Worm (Caenorhabditis elegans) whole organism, late embryonic: Measurements from ENCODE around the gene F21H7.5.

Experiments used
- Y22D7AL.16 ChIP-seq: sonication (generic microtip); optimal IDR thresholded peaks from 2 replicates; lab custom pipeline; 2016; ENCODE audit warnings: missing genetic modification characterization, missing compliant biosample characterization
- ahr-1 ChIP-seq: sonication (generic microtip); optimal IDR thresholded peaks from 2 replicates; lab custom pipeline; 2016; ENCODE audit warnings: missing genetic modification characterization, missing compliant biosample characterization
- ama-1 ChIP-seq: fragments of 150-350 bp; optimal IDR thresholded peaks from 2 replicates; lab custom pipeline; 2014
- ceh-14 ChIP-seq: sonication (generic microtip); optimal IDR thresholded peaks from 2 replicates; lab custom pipeline; 2016; ENCODE audit warnings: missing genotype, missing genetic modification characterization, missing compliant biosample characterization
- ceh-19 ChIP-seq: fragments of 200-800 bp; sonication (Bioruptor generic); optimal IDR thresholded peaks from 2 replicates; lab custom pipeline; 2018; ENCODE audit warnings: mild to moderate bottlenecking, missing genetic modification characterization, missing compliant biosample characterization
- ceh-22 ChIP-seq: sonication (generic microtip); optimal IDR thresholded peaks from 2 replicates; lab custom pipeline; 2017; ENCODE audit warnings: missing biosample characterization, missing genetic modification characterization
- ceh-30 ChIP-seq: fragments of 150-350 bp; optimal IDR thresholded peaks from 2 replicates; lab custom pipeline; 2014; ENCODE audit warnings: missing biosample characterization, missing genetic modification characterization
- ceh-31 ChIP-seq: sonication (generic microtip); optimal IDR thresholded peaks from 2 replicates; lab custom pipeline; 2016; ENCODE audit warnings: missing genetic modification characterization, missing compliant biosample characterization
- ceh-34 ChIP-seq: sonication (generic microtip); optimal IDR thresholded peaks from 2 replicates; lab custom pipeline; 2016; ENCODE audit warnings: mild to moderate bottlenecking, missing genetic modification characterization, missing compliant biosample characterization
- ceh-48 ChIP-seq: sonication (generic microtip); optimal IDR thresholded peaks from 2 replicates; lab custom pipeline; 2016; ENCODE audit warnings: missing genetic modification characterization, inconsistent platforms, missing compliant biosample characterization
- ceh-6 ChIP-seq: fragments of 200-800 bp; sonication (Bioruptor generic); optimal IDR thresholded peaks from 2 replicates; lab custom pipeline; 2018; ENCODE audit warnings: mild to moderate bottlenecking, missing genetic modification characterization, missing compliant biosample characterization
- ceh-9 ChIP-seq: sonication (generic microtip); optimal IDR thresholded peaks from 2 replicates; lab custom pipeline; 2016; ENCODE audit warnings: mild to moderate bottlenecking, missing genetic modification characterization, inconsistent platforms, missing compliant biosample characterization
- che-1 ChIP-seq: sonication (generic microtip); optimal IDR thresholded peaks from 2 replicates; lab custom pipeline; 2016; ENCODE audit warnings: mild to moderate bottlenecking, missing genetic modification characterization, missing compliant biosample characterization
- dmd-4 ChIP-seq: sonication (generic microtip); optimal IDR thresholded peaks from 2 replicates; lab custom pipeline; 2016; ENCODE audit warnings: borderline replicate concordance, missing genetic modification characterization, missing compliant biosample characterization
- elt-4 ChIP-seq: sonication (generic microtip); optimal IDR thresholded peaks from 2 replicates; lab custom pipeline; 2016; ENCODE audit warnings: missing genetic modification characterization, missing compliant biosample characterization
- ets-4 ChIP-seq: sonication (generic microtip); optimal IDR thresholded peaks from 2 replicates; lab custom pipeline; 2016; ENCODE audit warnings: missing genetic modification characterization, missing compliant biosample characterization
- eyg-1 ChIP-seq: sonication (generic microtip); optimal IDR thresholded peaks from 2 replicates; lab custom pipeline; 2016; ENCODE audit warnings: missing genotype, missing genetic modification characterization, missing compliant biosample characterization
- fkh-6 ChIP-seq: sonication (generic microtip); optimal IDR thresholded peaks from 2 replicates; lab custom pipeline; 2016; ENCODE audit warnings: missing genetic modification characterization, missing compliant biosample characterization
- hlh-30 ChIP-seq: sonication (generic microtip); optimal IDR thresholded peaks from 2 replicates; lab custom pipeline; 2017; ENCODE audit warnings: antibody characterized with exemption, missing genetic modification characterization, missing compliant biosample characterization; ENCODE audit not compliant: insufficient read depth
- lim-6 ChIP-seq: sonication (generic microtip); optimal IDR thresholded peaks from 2 replicates; lab custom pipeline; 2016; ENCODE audit warnings: missing genetic modification characterization, missing compliant biosample characterization
- nfya-1 ChIP-seq: sonication (generic microtip); optimal IDR thresholded peaks from 2 replicates; lab custom pipeline; 2017; ENCODE audit warnings: missing genetic modification characterization, mild to moderate bottlenecking, missing compliant biosample characterization, antibody characterized with exemption, moderate library complexity
- nhr-232 ChIP-seq: sonication (generic microtip); optimal IDR thresholded peaks from 2 replicates; lab custom pipeline; 2016; ENCODE audit warnings: missing genetic modification characterization, missing compliant biosample characterization
- npax-4 ChIP-seq: sonication (generic microtip); optimal IDR thresholded peaks from 2 replicates; lab custom pipeline; 2016; ENCODE audit warnings: missing genetic modification characterization, missing compliant biosample characterization
- odd-2 ChIP-seq: sonication (generic microtip); optimal IDR thresholded peaks from 2 replicates; lab custom pipeline; 2017; ENCODE audit warnings: antibody characterized with exemption, mild to moderate bottlenecking, missing genetic modification characterization, missing compliant biosample characterization
- pag-3 ChIP-seq: sonication (generic microtip); optimal IDR thresholded peaks from 2 replicates; lab custom pipeline; 2016; ENCODE audit warnings: missing compliant biosample characterization, missing genetic modification characterization, borderline replicate concordance
- pat-9 ChIP-seq: fragments of 200-800 bp; sonication (Bioruptor generic); optimal IDR thresholded peaks from 2 replicates; lab custom pipeline; 2018; ENCODE audit warnings: mild to moderate bottlenecking, missing genetic modification characterization, moderate library complexity, missing compliant biosample characterization
- pha-2 ChIP-seq: sonication (generic microtip); optimal IDR thresholded peaks from 2 replicates; lab custom pipeline; 2017; ENCODE audit warnings: mild to moderate bottlenecking, missing genetic modification characterization, missing compliant biosample characterization
- pha-4 ChIP-seq: fragments of 150-350 bp; optimal IDR thresholded peaks from 2 replicates; lab custom pipeline; 2018; ENCODE audit warnings: missing biosample characterization, missing genetic modification reagents, missing genetic modification characterization
- pqm-1 ChIP-seq: sonication (generic microtip); optimal IDR thresholded peaks from 2 replicates; lab custom pipeline; 2016; ENCODE audit warnings: missing genetic modification characterization, missing compliant biosample characterization
- pros-1 ChIP-seq: fragments of 150-350 bp; optimal IDR thresholded peaks from 2 replicates; lab custom pipeline; 2014; ENCODE audit warnings: missing biosample characterization, missing genetic modification reagents, missing genetic modification characterization
- ref-2 ChIP-seq: sonication (generic microtip); optimal IDR thresholded peaks from 2 replicates; lab custom pipeline; 2016; ENCODE audit warnings: missing genetic modification characterization, missing compliant biosample characterization
- sdc-2 ChIP-seq: sonication (generic microtip); optimal IDR thresholded peaks from 2 replicates; lab custom pipeline; 2016; ENCODE audit warnings: missing genotype, missing genetic modification characterization, missing compliant biosample characterization
- sox-2 ChIP-seq: fragments of 200-800 bp; sonication (Bioruptor generic); IDR thresholded peaks from 2 replicates; pipeline ENCODE4 v1.3.6; 2022; ENCODE audit warnings: missing genetic modification reagents, missing genetic modification characterization, missing compliant biosample characterization
- sox-4 ChIP-seq: sonication (generic microtip); optimal IDR thresholded peaks from 2 replicates; lab custom pipeline; 2017; ENCODE audit warnings: mild to moderate bottlenecking, missing genetic modification characterization, inconsistent platforms, missing compliant biosample characterization
- tbx-2 ChIP-seq: sonication (generic microtip); optimal IDR thresholded peaks from 2 replicates; lab custom pipeline; 2016; ENCODE audit warnings: missing genetic modification characterization, missing compliant biosample characterization
- tbx-7 ChIP-seq: sonication (generic microtip); optimal IDR thresholded peaks from 2 replicates; lab custom pipeline; 2016; ENCODE audit warnings: missing genotype, missing genetic modification characterization, missing compliant biosample characterization
- ttx-3 ChIP-seq: sonication (generic microtip); optimal IDR thresholded peaks from 2 replicates; lab custom pipeline; 2016; ENCODE audit warnings: missing genetic modification reagents, missing genetic modification characterization, missing compliant biosample characterization
- unc-3 ChIP-seq, 2 experiments: fragments of 200-800 bp in 1 of 2; sonication (Bioruptor generic) in 1 of 2; sonication (generic microtip) in 1 of 2; conservative IDR thresholded peaks in 1 of 2; optimal IDR thresholded peaks in 1 of 2; 2 replicates each; pipeline versions ENCODE4 v1.3.6 to Lab custom; 2016 to 2022; ENCODE audit warnings: missing compliant biosample characterization in 2 of 2, missing genetic modification characterization in 2 of 2, missing genetic modification reagents in 1 of 2
- unc-42 ChIP-seq: sonication (generic microtip); optimal IDR thresholded peaks from 2 replicates; lab custom pipeline; 2016; ENCODE audit warnings: missing genotype, missing genetic modification characterization, missing compliant biosample characterization
- unc-55 ChIP-seq: sonication (generic microtip); optimal IDR thresholded peaks from 2 replicates; lab custom pipeline; 2017; ENCODE audit warnings: missing biosample characterization, missing genetic modification reagents, missing genetic modification characterization

F21H7.5 gene

DNA sequence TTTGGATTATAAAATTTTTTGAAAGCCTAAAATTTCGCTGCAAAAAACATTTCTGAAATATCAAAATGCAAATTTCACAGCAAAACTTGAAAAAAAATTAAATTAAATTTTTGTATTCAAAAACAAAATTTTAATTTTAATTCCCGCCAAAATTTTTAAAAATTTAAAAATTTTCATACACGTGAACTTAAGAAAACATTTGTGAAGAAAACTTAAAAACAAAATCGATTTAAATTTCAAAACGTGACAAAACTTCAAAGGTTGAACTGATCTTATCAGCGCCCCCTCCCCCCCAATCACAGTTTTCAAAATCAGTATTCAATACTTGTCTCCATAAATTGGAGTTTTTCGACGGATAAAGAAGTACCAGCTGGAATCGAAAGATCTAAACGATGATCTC is at the start of gene F21H7.5:
TSS of gene F21H7.5 (plus strand) at position 301 of the 400 bp plus-strand sequence.
- no peak for TF ChIP-seq nfya-1
- TF ChIP-seq pros-1 (tag; lab: Kevin White, UChicago), result no peak
- no peak for TF ChIP-seq ceh-34 (tag; lab: Kevin White, UChicago)
- TF ChIP-seq lim-6 (tag; lab: Kevin White, UChicago), result no peak
- TF ChIP-seq ref-2 (tag; lab: Kevin White, UChicago), result no peak
- no peak for TF ChIP-seq unc-42 (tag; lab: Kevin White, UChicago)
- no peak for TF ChIP-seq pat-9
- TF ChIP-seq unc-55 (GFP tag; lab: Kevin White, UChicago), result no peak
- TF ChIP-seq ceh-14 (tag; lab: Kevin White, UChicago), result no peak
- TF ChIP-seq elt-4, result no peak
- no peak for TF ChIP-seq ets-4
- no peak for TF ChIP-seq tbx-2 (tag; lab: Kevin White, UChicago)
- no peak for TF ChIP-seq npax-4
- no peak for TF ChIP-seq ceh-31
- no peak for TF ChIP-seq ttx-3 (tag; lab: Kevin White, UChicago)
- no peak for TF ChIP-seq ama-1 (lab: Kevin White, UChicago)
- TF ChIP-seq ahr-1 (tag; lab: Kevin White, UChicago), result no peak
- no peak for TF ChIP-seq ceh-48 (tag; lab: Kevin White, UChicago)
- no peak for TF ChIP-seq che-1 (tag; lab: Kevin White, UChicago)
- no peak for TF ChIP-seq odd-2 (tag; lab: Kevin White, UChicago)

DNA sequence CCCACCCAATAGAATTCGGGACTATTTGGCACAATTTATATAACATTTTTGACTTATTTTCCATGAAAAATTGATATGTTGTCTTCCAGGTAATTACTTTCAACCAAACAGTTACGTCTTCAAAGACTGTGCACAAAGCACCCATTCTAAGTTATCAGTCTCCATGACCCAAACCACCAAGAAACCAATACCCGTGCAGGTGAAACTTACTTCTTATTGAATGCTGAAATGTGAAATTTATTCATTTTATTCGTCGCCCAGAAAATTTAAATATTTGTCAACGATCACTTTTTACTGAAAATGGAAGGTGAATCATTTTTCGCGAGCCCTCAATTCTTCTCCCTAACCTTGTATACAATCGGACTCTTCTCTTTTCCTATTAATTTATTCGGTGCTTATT is 46.8 kb upstream of the F21H7.5 start, which contains the start of gene srh-281:
TSS of gene srh-281 (plus strand) at position 301 of the 400 bp plus-strand sequence.
- TF ChIP-seq ref-2 (tag; lab: Kevin White, UChicago) (no peak), pqm-1 (no peak), pat-9 (no peak), ahr-1 (tag; lab: Kevin White, UChicago) (no peak), fkh-6 (tag; lab: Kevin White, UChicago) (no peak), pag-3 (tag; lab: Kevin White, UChicago) (no peak), sox-2 (no peak), ceh-30 (tag; lab: Kevin White, UChicago) (no peak), sox-4 (tag; lab: Kevin White, UChicago) (no peak), ceh-6 (GFP tag; lab: Kevin White, UChicago) (no peak), unc-3 (GFP tag; conservative IDR thresholded peaks at IDR 0.05; lab: Robert Waterston, UW) (no peak), unc-3 (tag; optimal IDR thresholded peaks at IDR 0.05; lab: Kevin White, UChicago) (no peak), tbx-7 (tag; lab: Kevin White, UChicago) (no peak), pha-4 (tag; lab: Kevin White, UChicago) (no peak), ceh-22 (no peak), ceh-19 (GFP tag; lab: Kevin White, UChicago) (no peak), eyg-1 (tag; lab: Kevin White, UChicago) (no peak)
- TF ChIP-seq, all 69 proteins: peak for 0

DNA sequence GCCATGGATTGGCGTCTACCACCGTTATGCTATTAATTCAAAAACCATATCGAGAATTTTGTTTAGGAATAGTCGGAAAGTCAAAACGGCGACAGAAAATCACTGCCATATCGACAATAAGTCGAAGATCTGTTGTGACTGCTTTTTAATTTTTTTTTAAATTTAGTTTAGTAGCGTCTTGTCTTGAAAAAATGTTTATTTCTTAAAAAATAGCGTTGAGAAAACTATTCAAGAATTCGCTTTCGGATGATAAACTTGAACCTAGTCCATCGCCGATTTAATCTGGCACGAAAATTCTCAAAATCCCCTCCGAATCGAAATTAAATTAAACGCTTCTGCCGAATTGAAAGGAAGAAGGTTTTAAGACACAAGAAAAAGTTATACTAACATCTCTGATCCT is 45.2 kb upstream of the F21H7.5 start, which contains the start of gene srh-279:
TSS of gene srh-279 (plus strand) at position 301 of the 400 bp plus-strand sequence.
- TF ChIP-seq sdc-2, result no peak
- TF ChIP-seq pha-2 (tag; lab: Kevin White, UChicago), result no peak
- no peak for TF ChIP-seq ceh-6 (GFP tag; lab: Kevin White, UChicago)
- TF ChIP-seq pqm-1, result no peak
- no peak for TF ChIP-seq unc-42 (tag; lab: Kevin White, UChicago)
- TF ChIP-seq nhr-232 (tag; lab: Kevin White, UChicago), result no peak
- TF ChIP-seq ceh-9 (tag; lab: Kevin White, UChicago), result no peak
- TF ChIP-seq dmd-4 (tag; lab: Kevin White, UChicago), result no peak
- TF ChIP-seq Y22D7AL.16 (tag; lab: Kevin White, UChicago), result no peak
- TF ChIP-seq hlh-30, result no peak
- no peak for TF ChIP-seq nfya-1
- TF ChIP-seq, all 69 proteins: peak for 0
